Fruit fly (Drosophila melanogaster) whole organism, embryonic: ENCODE results near the gene Pebp1.

Experiments
- ATbp ChIP-seq: fragments of 200-800 bp; sonication (Bioruptor generic); optimal IDR thresholded peaks from 2 replicates; lab custom pipeline; 2017; ENCODE audit warnings: missing biosample characterization, mild to moderate bottlenecking, missing genetic modification characterization, missing genetic modification reagents
- Antp ChIP-seq: fragments of 200-800 bp; sonication (Bioruptor generic); optimal IDR thresholded peaks from 3 replicates; lab custom pipeline; 2016; ENCODE audit warnings: missing biosample characterization, missing genetic modification characterization
- CG10147 ChIP-seq: fragments of 200-800 bp; sonication (Bioruptor generic); optimal IDR thresholded peaks from 2 replicates; lab custom pipeline; 2019; ENCODE audit warnings: missing biosample characterization, mild to moderate bottlenecking, missing genetic modification characterization, moderate library complexity
- CG10267 ChIP-seq: fragments of 200-800 bp; sonication (Bioruptor generic); optimal IDR thresholded peaks from 2 replicates; lab custom pipeline; 2018; ENCODE audit warnings: missing biosample characterization, mild to moderate bottlenecking, missing genetic modification characterization, moderate library complexity
- CG10321 ChIP-seq: fragments of 200-800 bp; sonication (Bioruptor generic); IDR thresholded peaks from 2 replicates; pipeline ENCODE4 v1.3.6; 2022; ENCODE audit warnings: missing biosample characterization, missing genetic modification characterization
- CG12391 ChIP-seq: fragments of 200-800 bp; sonication (Bioruptor generic); optimal IDR thresholded peaks from 3 replicates; lab custom pipeline; 2018; ENCODE audit warnings: missing biosample characterization, mild to moderate bottlenecking, missing genetic modification characterization, moderate library complexity
- CG13775 ChIP-seq: fragments of 200-800 bp; sonication (Bioruptor generic); optimal IDR thresholded peaks from 3 replicates; lab custom pipeline; 2017; ENCODE audit warnings: missing biosample characterization, mild to moderate bottlenecking, missing genetic modification characterization
- CG14667 ChIP-seq: fragments of 200-800 bp; sonication (Bioruptor generic); IDR thresholded peaks from 2 replicates; pipeline ENCODE4 v1.3.6; 2022; ENCODE audit warnings: missing biosample characterization, missing genetic modification characterization
- CG14710 ChIP-seq: fragments of 200-800 bp; sonication (Bioruptor generic); optimal IDR thresholded peaks from 3 replicates; lab custom pipeline; 2019; ENCODE audit warnings: missing biosample characterization, mild to moderate bottlenecking, missing genetic modification characterization, moderate library complexity
- CG18262 ChIP-seq: fragments of 200-800 bp; optimal IDR thresholded peaks from 3 replicates; lab custom pipeline; 2019; ENCODE audit warnings: missing biosample characterization, mild to moderate bottlenecking, missing genetic modification characterization, moderate library complexity
- CG18476 ChIP-seq: fragments of 200-800 bp; sonication (Bioruptor generic); optimal IDR thresholded peaks from 2 replicates; lab custom pipeline; 2016; ENCODE audit warnings: missing biosample characterization, mild to moderate bottlenecking, missing genetic modification characterization
- CG2120 ChIP-seq: fragments of 200-800 bp; sonication (Bioruptor generic); optimal IDR thresholded peaks from 3 replicates; lab custom pipeline; 2016; ENCODE audit warnings: missing biosample characterization, missing genetic modification characterization
- CG3163 ChIP-seq: fragments of 200-800 bp; sonication (Bioruptor generic); optimal IDR thresholded peaks from 3 replicates; lab custom pipeline; 2016; ENCODE audit warnings: missing biosample characterization, missing genetic modification characterization
- CG32767 ChIP-seq: fragments of 200-800 bp; sonication (Bioruptor generic); IDR thresholded peaks from 2 replicates; pipeline ENCODE4 v1.3.6; 2022; ENCODE audit warnings: missing biosample characterization, missing genetic modification characterization
- CG3281 ChIP-seq: fragments of 200-800 bp; sonication (Bioruptor generic); optimal IDR thresholded peaks from 3 replicates; lab custom pipeline; 2017; ENCODE audit warnings: missing biosample characterization, mild to moderate bottlenecking, missing genetic modification characterization
- CG33557 ChIP-seq: fragments of 200-800 bp; sonication (Bioruptor generic); optimal IDR thresholded peaks from 2 replicates; lab custom pipeline; 2019; ENCODE audit warnings: missing biosample characterization, mild to moderate bottlenecking, missing genetic modification characterization, moderate library complexity
- CG34376 ChIP-seq: fragments of 200-800 bp; sonication (Bioruptor generic); optimal IDR thresholded peaks from 2 replicates; lab custom pipeline; 2018; ENCODE audit warnings: missing biosample characterization, mild to moderate bottlenecking, missing genetic modification characterization
- CG4282 ChIP-seq: fragments of 200-800 bp; sonication (Bioruptor generic); optimal IDR thresholded peaks from 2 replicates; lab custom pipeline; 2016; ENCODE audit warnings: missing biosample characterization, missing genetic modification characterization
- CG5245 ChIP-seq: fragments of 200-800 bp; sonication (Bioruptor generic); optimal IDR thresholded peaks from 3 replicates; lab custom pipeline; 2016; ENCODE audit warnings: missing biosample characterization, missing genetic modification characterization
- CG5953 ChIP-seq: fragments of 200-800 bp; sonication (Bioruptor generic); IDR thresholded peaks from 2 replicates; pipeline ENCODE4 v1.3.6; 2022; ENCODE audit warnings: missing biosample characterization, missing genetic modification characterization
- CG7987 ChIP-seq: fragments of 200-800 bp; sonication (Bioruptor generic); optimal IDR thresholded peaks from 2 replicates; lab custom pipeline; 2018; ENCODE audit warnings: missing biosample characterization, mild to moderate bottlenecking, missing genetic modification characterization, moderate library complexity
- Dref ChIP-seq: fragments of 200-800 bp; sonication (Bioruptor generic); IDR thresholded peaks from 2 replicates; pipeline ENCODE4 v1.3.6; 2022; ENCODE audit warnings: missing biosample characterization, missing genetic modification characterization
- HLH3B ChIP-seq: fragments of 200-800 bp; sonication (Bioruptor generic); IDR thresholded peaks from 2 replicates; pipeline ENCODE4 v1.3.6; 2022; ENCODE audit warnings: missing biosample characterization, missing genetic modification characterization
- HLH4C ChIP-seq: fragments of 200-800 bp; sonication (Bioruptor generic); IDR thresholded peaks from 3 replicates; pipeline ENCODE4 v1.3.6; 2022; ENCODE audit warnings: missing biosample characterization, missing genetic modification characterization; ENCODE audit not compliant: partially characterized antibody
- Meics ChIP-seq: fragments of 200-800 bp; sonication (Bioruptor generic); optimal IDR thresholded peaks from 2 replicates; lab custom pipeline; 2017; ENCODE audit warnings: missing biosample characterization, mild to moderate bottlenecking, missing genetic modification characterization
- Oaz ChIP-seq: fragments of 200-800 bp; sonication (Bioruptor generic); IDR thresholded peaks from 2 replicates; pipeline ENCODE4 v1.3.6; 2022; ENCODE audit warnings: missing biosample characterization, missing genetic modification characterization
- Six4 ChIP-seq: fragments of 200-800 bp; sonication (Bioruptor generic); optimal IDR thresholded peaks from 2 replicates; lab custom pipeline; 2016; ENCODE audit warnings: missing biosample characterization, missing genetic modification characterization
- Sry-β ChIP-seq: fragments of 200-800 bp; sonication (Bioruptor generic); optimal IDR thresholded peaks from 2 replicates; lab custom pipeline; 2018; ENCODE audit warnings: missing biosample characterization, mild to moderate bottlenecking, missing genetic modification characterization, moderate library complexity
- Sry-δ ChIP-seq: fragments of 200-800 bp; sonication (Bioruptor generic); optimal IDR thresholded peaks from 2 replicates; lab custom pipeline; 2016; ENCODE audit warnings: missing biosample characterization, missing genetic modification characterization
- Stat92E ChIP-seq, 3 experiments: fragments of >200 bp in 2 of 3; fragments of 200-800 bp in 1 of 3; sonication (Bioruptor generic) in 1 of 3; optimal IDR thresholded peaks; 2 replicates each; lab custom pipeline; 2017 to 2019; ENCODE audit warnings: missing biosample characterization in 3 of 3, missing genetic modification characterization in 3 of 3, mild to moderate bottlenecking in 1 of 3, moderate library complexity in 1 of 3
- Xrp1 ChIP-seq: fragments of 200-800 bp; sonication (Bioruptor generic); IDR thresholded peaks from 2 replicates; pipeline ENCODE4 v1.3.6; 2022; ENCODE audit warnings: missing biosample characterization, missing genetic modification characterization
- br ChIP-seq: fragments of >200 bp; optimal IDR thresholded peaks from 2 replicates; lab custom pipeline; 2017
- corto ChIP-seq: fragments of 200-800 bp; sonication (Bioruptor generic); optimal IDR thresholded peaks from 2 replicates; lab custom pipeline; 2016; ENCODE audit warnings: missing biosample characterization, mild to moderate bottlenecking, missing genetic modification characterization, moderate library complexity
- dimm ChIP-seq: fragments of 200-800 bp; sonication (Bioruptor generic); IDR thresholded peaks from 2 replicates; pipeline ENCODE4 v1.3.6; 2022; ENCODE audit warnings: missing biosample characterization, missing genetic modification characterization
- ewg ChIP-seq: fragments of 200-800 bp; sonication (Bioruptor generic); optimal IDR thresholded peaks from 3 replicates; lab custom pipeline; 2017; ENCODE audit warnings: mild to moderate bottlenecking, missing biosample characterization, missing genetic modification reagents, missing genetic modification characterization
- exex ChIP-seq: fragments of 200-800 bp; sonication (Bioruptor generic); optimal IDR thresholded peaks from 4 replicates; lab custom pipeline; 2018; ENCODE audit warnings: missing biosample characterization, mild to moderate bottlenecking, missing genetic modification characterization, moderate library complexity
- fru ChIP-seq: fragments of >200 bp; optimal IDR thresholded peaks from 2 replicates; lab custom pipeline; 2017
- hkb ChIP-seq, 2 experiments: fragments of 200-800 bp in 1 of 2; fragments of >200 bp in 1 of 2; sonication (Bioruptor generic) in 1 of 2; IDR thresholded peaks in 1 of 2; optimal IDR thresholded peaks in 1 of 2; 2 replicates each; pipeline versions ENCODE4 v1.3.6 to Lab custom; 2017 to 2022; ENCODE audit warnings: missing biosample characterization in 1 of 2, missing genetic modification characterization in 1 of 2
- kni ChIP-seq: fragments of 200-800 bp; sonication (Bioruptor generic); optimal IDR thresholded peaks from 3 replicates; lab custom pipeline; 2017; ENCODE audit warnings: mild to moderate bottlenecking, missing biosample characterization, missing genetic modification reagents, missing genetic modification characterization
- lilli ChIP-seq: fragments of 200-800 bp; sonication (Bioruptor generic); optimal IDR thresholded peaks from 3 replicates; lab custom pipeline; 2016; ENCODE audit warnings: missing biosample characterization, missing genetic modification characterization
- lov ChIP-seq, 2 experiments: fragments of 200-800 bp in 1 of 2; fragments of >200 bp in 1 of 2; sonication (Bioruptor generic) in 1 of 2; IDR thresholded peaks in 1 of 2; optimal IDR thresholded peaks in 1 of 2; 2 replicates in 1 of 2; 3 replicates in 1 of 2; pipeline versions ENCODE4 v1.3.6 to Lab custom; 2017 to 2022; ENCODE audit warnings: missing biosample characterization in 1 of 2, missing genetic modification characterization in 1 of 2
- mld ChIP-seq: fragments of 200-800 bp; sonication (Bioruptor generic); IDR thresholded peaks from 3 replicates; pipeline ENCODE4 v1.3.6; 2022; ENCODE audit warnings: missing biosample characterization, missing genetic modification characterization; ENCODE audit not compliant: partially characterized antibody
- nom ChIP-seq: fragments of 200-800 bp; sonication (Bioruptor generic); optimal IDR thresholded peaks from 2 replicates; lab custom pipeline; 2017; ENCODE audit warnings: missing biosample characterization, missing genetic modification characterization, mild to moderate bottlenecking, moderate library complexity, missing genetic modification reagents
- sc ChIP-seq, 3 experiments: fragments of >200 bp in 2 of 3; fragments of 200-800 bp in 1 of 3; sonication (Bioruptor generic) in 1 of 3; optimal IDR thresholded peaks; 2 replicates in 2 of 3; 3 replicates in 1 of 3; lab custom pipeline; 2017; ENCODE audit warnings: mild to moderate bottlenecking in 1 of 3, missing biosample characterization in 1 of 3, missing genetic modification characterization in 1 of 3, missing genetic modification reagents in 1 of 3
- sd ChIP-seq: fragments of 200-800 bp; sonication (Bioruptor generic); optimal IDR thresholded peaks from 3 replicates; lab custom pipeline; 2018; ENCODE audit warnings: missing biosample characterization, mild to moderate bottlenecking, missing genetic modification characterization, moderate library complexity
- slou ChIP-seq: fragments of 200-800 bp; sonication (Bioruptor generic); optimal IDR thresholded peaks from 3 replicates; lab custom pipeline; 2016; ENCODE audit warnings: missing biosample characterization, missing genetic modification characterization
- trh ChIP-seq: fragments of 200-800 bp; sonication (Bioruptor generic); optimal IDR thresholded peaks from 2 replicates; lab custom pipeline; 2016; ENCODE audit warnings: missing biosample characterization, missing genetic modification characterization
- tx ChIP-seq: fragments of 200-800 bp; sonication (Bioruptor generic); optimal IDR thresholded peaks from 2 replicates; lab custom pipeline; 2016; ENCODE audit warnings: missing biosample characterization, missing genetic modification characterization
- unc-4 ChIP-seq: fragments of 200-800 bp; sonication (Bioruptor generic); IDR thresholded peaks from 2 replicates; pipeline ENCODE4 v1.3.6; 2022; ENCODE audit warnings: missing biosample characterization, missing genetic modification characterization; ENCODE audit not compliant: partially characterized antibody

The Pebp1 gene

DNA sequence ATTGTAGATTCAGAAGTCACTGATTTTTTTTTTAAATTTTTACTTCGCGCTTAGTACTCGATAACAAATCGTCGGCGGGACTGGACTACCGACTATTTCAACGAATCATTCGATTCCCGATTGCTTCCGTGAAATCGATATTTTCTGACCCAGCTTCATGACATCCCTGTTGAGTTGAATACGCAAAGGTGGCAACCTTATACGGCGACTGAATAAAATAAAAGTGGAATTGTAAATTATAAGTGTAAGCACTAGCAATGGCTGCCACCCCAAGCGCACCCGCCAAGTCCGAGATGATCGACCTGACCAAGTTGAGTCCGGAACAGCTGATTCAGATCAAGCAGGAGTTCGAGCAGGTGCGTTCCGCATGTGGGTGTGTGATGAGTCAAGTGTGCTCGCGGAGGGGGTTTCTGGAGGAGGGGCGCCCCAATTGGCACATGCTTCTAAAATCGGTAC, 21.2 kb downstream of the Pebp1 start, which contains the start of gene Pfdn5 (continued):
- peak; percentile 50 for TF ChIP-seq CG10267
- TF ChIP-seq corto (GFP tag; lab: Kevin White, UChicago), result no peak
- peak; percentile 67 for TF ChIP-seq CG14710 (tag; lab: Kevin White, UChicago)
- peak; percentile 49 for TF ChIP-seq CG2120 (GFP tag; lab: Kevin White, UChicago)
- no peak for TF ChIP-seq CG5953 (GFP tag; lab: Robert Waterston, UW)
- no peak for TF ChIP-seq dimm
- TF ChIP-seq HLH3B, result no peak
- TF ChIP-seq Sry-β (GFP tag; lab: Kevin White, UChicago), result peak; percentile 60
- TF ChIP-seq Six4 (GFP tag; lab: Kevin White, UChicago), result no peak
- TF ChIP-seq nom (GFP tag; lab: Kevin White, UChicago), result no peak
- no peak for TF ChIP-seq ewg (GFP tag; lab: Kevin White, UChicago)
- TF ChIP-seq ATbp (GFP tag; lab: Kevin White, UChicago), result no peak
- no peak for TF ChIP-seq CG18262 (tag; lab: Kevin White, UChicago)
- peak; percentile 12 for TF ChIP-seq tx (GFP tag; lab: Kevin White, UChicago)
- no peak for TF ChIP-seq CG7987 (GFP tag; lab: Kevin White, UChicago)
- no peak for TF ChIP-seq br (lab: Kevin White, UChicago)
- no peak for TF ChIP-seq CG5245 (GFP tag; lab: Kevin White, UChicago)
- TF ChIP-seq CG10147 (GFP tag; lab: Kevin White, UChicago), result no peak
- TF ChIP-seq CG32767 (GFP tag; lab: Robert Waterston, UW), result no peak
- TF ChIP-seq Meics (GFP tag; lab: Kevin White, UChicago), result no peak
- TF ChIP-seq unc-4, result peak; percentile 78
- no peak for TF ChIP-seq exex (tag; lab: Kevin White, UChicago)
- TF ChIP-seq lov (optimal IDR thresholded peaks at IDR 0.05; lab: Kevin White, UChicago), result no peak
- no peak for TF ChIP-seq lov (GFP tag; IDR thresholded peaks at IDR 0.05; lab: Robert Waterston, UW)
- no peak for TF ChIP-seq CG4282 (GFP tag; lab: Kevin White, UChicago)
- TF ChIP-seq CG14667 (GFP tag; lab: Robert Waterston, UW), result no peak
- TF ChIP-seq slou (GFP tag; lab: Kevin White, UChicago), result no peak
- TF ChIP-seq hkb (optimal IDR thresholded peaks at IDR 0.05; lab: Kevin White, UChicago), result no peak
- TF ChIP-seq hkb (GFP tag; IDR thresholded peaks at IDR 0.05; lab: Robert Waterston, UW), result no peak
- peak; percentile 86 for TF ChIP-seq Sry-δ (GFP tag; lab: Kevin White, UChicago)
- no peak for TF ChIP-seq trh (GFP tag; lab: Kevin White, UChicago)
- no peak for TF ChIP-seq lilli (GFP tag; lab: Kevin White, UChicago)
- TF ChIP-seq sd (tag; lab: Kevin White, UChicago), result no peak
- TF ChIP-seq kni (GFP tag; lab: Kevin White, UChicago), result no peak
- no peak for TF ChIP-seq CG3281 (GFP tag; lab: Kevin White, UChicago)
- TF ChIP-seq CG10321 (GFP tag; lab: Robert Waterston, UW), result 0 out of 2 replicates have a peak, but pooled peaks have one; percentile 9
- no peak for TF ChIP-seq sc (optimal IDR thresholded peaks at IDR 0.05; lab: Kevin White, UChicago)
- TF ChIP-seq sc (GFP tag; optimal IDR thresholded peaks at IDR 0.05; lab: Kevin White, UChicago), result no peak
- TF ChIP-seq Xrp1 (GFP tag; lab: Robert Waterston, UW), result no peak
- TF ChIP-seq CG18476 (GFP tag; lab: Kevin White, UChicago), result no peak
- TF ChIP-seq CG12391 (tag; lab: Kevin White, UChicago), result no peak
- TF ChIP-seq CG3163 (GFP tag; lab: Kevin White, UChicago), result no peak
- peak; percentile 87 for TF ChIP-seq mld (GFP tag; lab: Robert Waterston, UW)
- peak; percentile 93 for TF ChIP-seq HLH4C (GFP tag; lab: Robert Waterston, UW)
- no peak for TF ChIP-seq Stat92E (GFP tag; optimal IDR thresholded peaks at IDR 0.05; lab: Kevin White, UChicago)
- peak; percentile 98 for TF ChIP-seq Dref (GFP tag; lab: Robert Waterston, UW)
- TF ChIP-seq CG34376, result no peak
- peak; percentile 1 for TF ChIP-seq Antp (GFP tag; lab: Kevin White, UChicago)
- no peak for TF ChIP-seq Oaz (GFP tag; lab: Robert Waterston, UW)
- TF ChIP-seq CG13775 (GFP tag; lab: Kevin White, UChicago), result no peak
- TF ChIP-seq fru (lab: Kevin White, UChicago), result no peak
- TF ChIP-seq CG33557 (GFP tag; lab: Kevin White, UChicago), result no peak
